Worm (Caenorhabditis elegans) whole organism, L4 larva: Measurements from ENCODE around the gene fbxa-218.

Experiments used
- Y48G9A.11 ChIP-seq: fragments of 200-800 bp; sonication (Bioruptor generic); IDR thresholded peaks from 2 replicates; pipeline ENCODE4 v1.3.6; 2022; ENCODE audit warnings: missing genetic modification reagents, missing genetic modification characterization, missing compliant biosample characterization
- aly-2 ChIP-seq: sonication (generic microtip); optimal IDR thresholded peaks from 2 replicates; lab custom pipeline; 2018; ENCODE audit warnings: missing biosample characterization, missing genetic modification characterization
- ces-1 ChIP-seq: fragments of 150-350 bp; sonication (generic microtip); optimal IDR thresholded peaks from 4 replicates; lab custom pipeline; 2014; ENCODE audit warnings: missing biosample characterization, missing genetic modification reagents, missing genetic modification characterization
- egl-27 ChIP-seq: sonication (generic microtip); optimal IDR thresholded peaks from 3 replicates; lab custom pipeline; 2017; ENCODE audit warnings: missing biosample characterization, missing genetic modification reagents, missing genetic modification characterization
- hlh-30 ChIP-seq: sonication (generic microtip); optimal IDR thresholded peaks from 2 replicates; lab custom pipeline; 2017; ENCODE audit warnings: antibody characterized with exemption, mild to moderate bottlenecking, missing genetic modification characterization, missing compliant biosample characterization; ENCODE audit not compliant: insufficient read depth
- lin-13 ChIP-seq: fragments of 150-350 bp; optimal IDR thresholded peaks from 2 replicates; lab custom pipeline; 2014; ENCODE audit warnings: missing biosample characterization, missing genetic modification reagents, missing genetic modification characterization
- lsy-2 ChIP-seq, 2 experiments: fragments of 150-350 bp in 1 of 2; sonication (generic microtip) in 1 of 2; optimal IDR thresholded peaks; 2 replicates each; lab custom pipeline; 2014 to 2017; ENCODE audit warnings: missing biosample characterization in 2 of 2, missing genetic modification characterization in 2 of 2
- mdl-1 ChIP-seq, 2 experiments: fragments of 150-350 bp in 1 of 2; sonication (generic microtip) in 1 of 2; optimal IDR thresholded peaks; 2 replicates each; lab custom pipeline; 2014 to 2017; ENCODE audit warnings: missing biosample characterization in 2 of 2, missing genetic modification characterization in 2 of 2
- mxl-2 ChIP-seq: fragments of 200-800 bp; sonication (Bioruptor generic); conservative IDR thresholded peaks from 2 replicates; pipeline ENCODE4 v1.3.6; 2022; ENCODE audit warnings: missing genetic modification reagents, missing genetic modification characterization, missing compliant biosample characterization
- nhr-48 ChIP-seq: sonication (generic microtip); optimal IDR thresholded peaks from 2 replicates; lab custom pipeline; 2016; ENCODE audit warnings: mild to moderate bottlenecking, missing genetic modification characterization, missing compliant biosample characterization
- nhr-77 ChIP-seq: fragments of 150-350 bp; optimal IDR thresholded peaks from 2 replicates; lab custom pipeline; 2014; ENCODE audit warnings: missing biosample characterization, missing genetic modification characterization
- skn-1 ChIP-seq: fragments of 150-350 bp; optimal IDR thresholded peaks from 2 replicates; lab custom pipeline; 2014; ENCODE audit warnings: missing biosample characterization, missing genetic modification characterization
- snpc-1.2 ChIP-seq: fragments of 200-800 bp; sonication (Bioruptor generic); IDR thresholded peaks from 2 replicates; pipeline ENCODE4 v1.3.6; 2022; ENCODE audit warnings: missing genetic modification reagents, missing genetic modification characterization, missing compliant biosample characterization
- unc-62 ChIP-seq, 3 experiments: fragments of 150-350 bp in 1 of 3; sonication (generic microtip); optimal IDR thresholded peaks in 2 of 3; peaks in 1 of 3; 1 replicate in 1 of 3; 2 replicates in 2 of 3; lab custom pipeline; 2014 to 2017; ENCODE audit warnings: missing biosample characterization in 3 of 3, missing genetic modification characterization in 3 of 3, missing genetic modification reagents in 3 of 3, missing genotype in 1 of 3

DNA sequence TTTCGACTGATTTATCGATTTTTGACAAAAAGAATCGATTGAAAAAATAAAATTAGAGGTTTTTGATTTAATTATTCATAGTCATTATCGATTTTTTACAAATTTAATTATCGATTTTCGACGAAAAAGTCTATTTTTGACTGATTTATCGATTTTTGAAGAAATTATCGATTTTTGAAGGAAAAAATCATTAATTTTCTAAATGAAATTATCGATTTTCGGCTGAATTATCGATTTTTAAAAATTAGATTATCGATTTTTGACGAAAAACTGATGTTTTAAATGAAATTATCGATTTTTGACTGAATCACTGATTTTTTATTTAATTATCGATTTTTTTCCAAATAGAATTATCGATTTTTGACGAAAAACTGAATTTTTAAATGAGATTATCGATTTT, 25.3 kb upstream of the fbxa-218 start:
- TF ChIP-seq lin-13: no peak
- TF ChIP-seq ces-1 (GFP tag; lab: Kevin White, UChicago): no peak
- TF ChIP-seq snpc-1.2 (GFP tag; lab: Robert Waterston, UW): no peak
- TF ChIP-seq hlh-30 (tag; lab: Kevin White, UChicago): no peak
- no peak for TF ChIP-seq mdl-1 (tag; optimal IDR thresholded peaks at IDR 0.05; lab: Kevin White, UChicago)
- TF ChIP-seq mxl-2: no peak
- no peak for TF ChIP-seq skn-1 (tag; lab: Kevin White, UChicago)
- no peak for TF ChIP-seq nhr-77 (tag; lab: Kevin White, UChicago)
- no peak for TF ChIP-seq unc-62 (GFP tag; optimal IDR thresholded peaks at IDR 0.05 in 1 of 2; lab: Kevin White, UChicago)
- TF ChIP-seq unc-62 (tag; optimal IDR thresholded peaks at IDR 0.05; lab: Kevin White, UChicago): no peak
- no peak for TF ChIP-seq egl-27 (tag; lab: Kevin White, UChicago)
- TF ChIP-seq nhr-48 (tag; lab: Kevin White, UChicago): no peak
- TF ChIP-seq aly-2 (tag; lab: Kevin White, UChicago): no peak
- TF ChIP-seq lsy-2 (tag; optimal IDR thresholded peaks at IDR 0.05; lab: Kevin White, UChicago): no peak
- no peak for TF ChIP-seq Y48G9A.11 (GFP tag; lab: Robert Waterston, UW)
